Worm (Caenorhabditis elegans) whole organism, L2 larva: ENCODE measurements around the gene kqt-1.

Source experiments
- F13H6.1 ChIP-seq: sonication (generic microtip); optimal IDR thresholded peaks from 2 replicates; lab custom pipeline; 2016; ENCODE audit warnings: missing genetic modification characterization, missing compliant biosample characterization
- R02D3.7 ChIP-seq: fragments of 150-350 bp; optimal IDR thresholded peaks from 2 replicates; lab custom pipeline; 2014; ENCODE audit warnings: missing biosample characterization, missing genetic modification characterization
- Y55F3AM.14 ChIP-seq: fragments of 200-800 bp; sonication (Bioruptor generic); optimal IDR thresholded peaks from 2 replicates; lab custom pipeline; 2018; ENCODE audit warnings: mild to moderate bottlenecking, missing genetic modification characterization, missing compliant biosample characterization
- ZK546.5 ChIP-seq: sonication (generic microtip); optimal IDR thresholded peaks from 2 replicates; lab custom pipeline; 2017; ENCODE audit warnings: missing biosample characterization, missing genetic modification characterization
- alr-1 ChIP-seq: fragments of 150-350 bp; optimal IDR thresholded peaks from 2 replicates; lab custom pipeline; 2014; ENCODE audit warnings: missing biosample characterization, missing genetic modification characterization
- aly-2 ChIP-seq: fragments of 150-350 bp; optimal IDR thresholded peaks from 2 replicates; lab custom pipeline; 2014; ENCODE audit warnings: missing biosample characterization, missing genetic modification characterization
- ama-1 ChIP-seq: fragments of 150-350 bp; optimal IDR thresholded peaks from 2 replicates; lab custom pipeline; 2018; ENCODE audit warnings: inconsistent platforms
- blmp-1 ChIP-seq: sonication (generic microtip); optimal IDR thresholded peaks from 2 replicates; lab custom pipeline; 2017; ENCODE audit warnings: missing genetic modification characterization, mild to moderate bottlenecking, missing compliant biosample characterization, antibody characterized with exemption, moderate library complexity; ENCODE audit not compliant: insufficient read depth
- ceh-82 ChIP-seq: fragments of 150-350 bp; optimal IDR thresholded peaks from 2 replicates; lab custom pipeline; 2014; ENCODE audit warnings: missing biosample characterization, missing genetic modification characterization
- crh-2 ChIP-seq: sonication (generic microtip); optimal IDR thresholded peaks from 2 replicates; lab custom pipeline; 2017; ENCODE audit warnings: missing biosample characterization, missing genetic modification characterization
- dmd-4 ChIP-seq: sonication (generic microtip); optimal IDR thresholded peaks from 2 replicates; lab custom pipeline; 2017; ENCODE audit warnings: missing biosample characterization, missing genetic modification characterization
- egl-27 ChIP-seq: sonication (generic microtip); optimal IDR thresholded peaks from 3 replicates; lab custom pipeline; 2017; ENCODE audit warnings: missing biosample characterization, missing genetic modification reagents, missing genetic modification characterization
- elt-3 ChIP-seq: sonication (generic microtip); optimal IDR thresholded peaks from 2 replicates; lab custom pipeline; 2017; ENCODE audit warnings: missing biosample characterization, missing genetic modification characterization
- fos-1 ChIP-seq: fragments of 150-350 bp; optimal IDR thresholded peaks from 2 replicates; lab custom pipeline; 2014; ENCODE audit warnings: missing biosample characterization, missing genetic modification characterization
- gmeb-1 ChIP-seq: fragments of 150-350 bp; optimal IDR thresholded peaks from 2 replicates; lab custom pipeline; 2014; ENCODE audit warnings: missing biosample characterization, missing genetic modification characterization
- lin-39 ChIP-seq: fragments of 150-350 bp; optimal IDR thresholded peaks from 2 replicates; lab custom pipeline; 2014; ENCODE audit warnings: missing biosample characterization, missing genetic modification reagents, missing genetic modification characterization
- lsy-2 ChIP-seq, 2 experiments: fragments of 150-350 bp in 1 of 2; sonication (generic microtip) in 1 of 2; optimal IDR thresholded peaks; 2 replicates each; lab custom pipeline; 2014 to 2017; ENCODE audit warnings: missing biosample characterization in 2 of 2, missing genetic modification characterization in 2 of 2
- mab-5 ChIP-seq: fragments of 150-350 bp; optimal IDR thresholded peaks from 2 replicates; lab custom pipeline; 2014; ENCODE audit warnings: missing biosample characterization, missing genetic modification characterization
- mbf-1 ChIP-seq: sonication (generic microtip); optimal IDR thresholded peaks from 2 replicates; lab custom pipeline; 2017; ENCODE audit warnings: missing biosample characterization, missing genetic modification characterization
- mdl-1 ChIP-seq, 2 experiments: fragments of 150-350 bp in 1 of 2; sonication (generic microtip) in 1 of 2; optimal IDR thresholded peaks; 2 replicates each; lab custom pipeline; 2017; ENCODE audit warnings: missing biosample characterization in 2 of 2, missing genetic modification characterization in 2 of 2
- nhr-11 ChIP-seq: fragments of 150-350 bp; optimal IDR thresholded peaks from 2 replicates; lab custom pipeline; 2014; ENCODE audit warnings: missing biosample characterization, missing genetic modification characterization
- nhr-12 ChIP-seq: fragments of 150-350 bp; optimal IDR thresholded peaks from 2 replicates; lab custom pipeline; 2014; ENCODE audit warnings: missing biosample characterization, missing genetic modification characterization
- nhr-129 ChIP-seq: fragments of 150-350 bp; optimal IDR thresholded peaks from 2 replicates; lab custom pipeline; 2014; ENCODE audit warnings: missing biosample characterization, missing genetic modification characterization
- nhr-21 ChIP-seq: fragments of 150-350 bp; optimal IDR thresholded peaks from 2 replicates; lab custom pipeline; 2014; ENCODE audit warnings: missing biosample characterization, missing genetic modification characterization
- nhr-23 ChIP-seq: fragments of 150-350 bp; optimal IDR thresholded peaks from 2 replicates; lab custom pipeline; 2014; ENCODE audit warnings: missing biosample characterization, missing genetic modification reagents, missing genetic modification characterization
- nhr-237 ChIP-seq: fragments of 150-350 bp; optimal IDR thresholded peaks from 2 replicates; lab custom pipeline; 2014; ENCODE audit warnings: missing biosample characterization, missing genetic modification characterization
- nhr-25 ChIP-seq: fragments of 150-350 bp; sonication (generic microtip); optimal IDR thresholded peaks from 3 replicates; lab custom pipeline; 2014; ENCODE audit warnings: missing biosample characterization, missing genetic modification characterization
- nhr-6 ChIP-seq: fragments of 150-350 bp; optimal IDR thresholded peaks from 2 replicates; lab custom pipeline; 2014; ENCODE audit warnings: missing biosample characterization, missing genetic modification characterization
- nhr-77 ChIP-seq: fragments of 150-350 bp; optimal IDR thresholded peaks from 2 replicates; lab custom pipeline; 2014; ENCODE audit warnings: missing biosample characterization, missing genetic modification characterization
- sem-4 ChIP-seq: fragments of 150-350 bp; optimal IDR thresholded peaks from 2 replicates; lab custom pipeline; 2014; ENCODE audit warnings: missing biosample characterization, missing genetic modification reagents, missing genetic modification characterization
- sma-3 ChIP-seq: sonication (generic microtip); optimal IDR thresholded peaks from 2 replicates; lab custom pipeline; 2016; ENCODE audit warnings: missing genetic modification reagents, missing genetic modification characterization, missing compliant biosample characterization
- sma-9 ChIP-seq, 2 experiments: fragments of 150-350 bp in 1 of 2; sonication (generic microtip) in 1 of 2; optimal IDR thresholded peaks; 2 replicates each; lab custom pipeline; 2014 to 2016; ENCODE audit warnings: missing genetic modification characterization in 2 of 2, mild to moderate bottlenecking in 1 of 2, missing biosample characterization in 1 of 2, missing compliant biosample characterization in 1 of 2, missing genetic modification reagents in 1 of 2, moderate library complexity in 1 of 2
- snpc-4 ChIP-seq: fragments of 150-350 bp; optimal IDR thresholded peaks from 2 replicates; lab custom pipeline; 2014; ENCODE audit warnings: missing biosample characterization, missing genetic modification characterization
- unc-39 ChIP-seq: fragments of 150-350 bp; optimal IDR thresholded peaks from 2 replicates; lab custom pipeline; 2014; ENCODE audit warnings: missing biosample characterization, missing genetic modification characterization
- unc-55 ChIP-seq: fragments of 150-350 bp; sonication (generic microtip); optimal IDR thresholded peaks from 3 replicates; lab custom pipeline; 2014; ENCODE audit warnings: missing biosample characterization, missing genetic modification reagents, missing genetic modification characterization
- unc-62 ChIP-seq: fragments of 150-350 bp; optimal IDR thresholded peaks from 2 replicates; lab custom pipeline; 2014; ENCODE audit warnings: missing biosample characterization, missing genetic modification reagents, missing genetic modification characterization
- zag-1 ChIP-seq: fragments of 150-350 bp; optimal IDR thresholded peaks from 2 replicates; lab custom pipeline; 2014; ENCODE audit warnings: missing biosample characterization, missing genetic modification characterization
- ztf-1 ChIP-seq: fragments of 200-800 bp; sonication (Bioruptor generic); conservative IDR thresholded peaks from 2 replicates; pipeline ENCODE4 v1.3.6; 2022; ENCODE audit warnings: missing genetic modification characterization, missing compliant biosample characterization
- ztf-11 ChIP-seq: sonication (generic microtip); optimal IDR thresholded peaks from 2 replicates; lab custom pipeline; 2017; ENCODE audit warnings: missing biosample characterization, missing genetic modification characterization
- ztf-4 ChIP-seq: fragments of 150-350 bp; optimal IDR thresholded peaks from 2 replicates; lab custom pipeline; 2014; ENCODE audit warnings: missing biosample characterization, missing genetic modification characterization

The kqt-1 gene

DNA sequence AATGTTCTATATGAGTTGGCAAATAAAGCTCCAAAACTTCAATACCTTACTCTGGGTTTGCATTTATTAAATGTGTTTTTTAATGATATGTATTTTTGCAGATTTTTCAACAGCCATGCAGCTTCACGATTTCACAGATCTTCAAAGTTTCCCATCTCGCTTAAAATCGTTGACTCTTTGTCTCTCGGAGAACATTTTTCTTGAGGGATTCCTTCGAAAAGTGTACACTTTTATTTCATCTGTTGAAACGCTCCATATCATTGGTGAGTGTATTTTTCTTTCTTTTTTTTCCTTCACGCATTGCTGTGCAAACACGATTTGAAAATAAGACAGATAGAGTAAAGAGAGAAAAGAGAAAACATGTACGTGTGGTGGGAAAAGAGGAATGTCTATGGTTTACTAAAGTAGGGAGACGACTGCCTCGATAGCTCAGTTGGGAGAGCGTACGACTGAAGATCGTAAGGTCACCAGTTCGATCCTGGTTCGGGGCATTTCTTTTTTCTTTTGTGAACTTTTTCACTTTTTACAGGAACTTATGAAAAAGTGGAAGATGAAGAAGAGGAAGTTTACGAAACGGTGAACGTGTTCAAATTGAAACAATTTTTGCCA is 25.5 kb upstream of the kqt-1 start (continued):
- TF ChIP-seq unc-55 (GFP tag; lab: Kevin White, UChicago) = peak; percentile 81
- TF ChIP-seq blmp-1 (tag; lab: Kevin White, UChicago) = no peak

- TF ChIP-seq sma-9 (GFP tag; optimal IDR thresholded peaks at IDR 0.05; lab: Kevin White, UChicago) = peak; percentile 6
- TF ChIP-seq sma-9 (tag; optimal IDR thresholded peaks at IDR 0.05; lab: Kevin White, UChicago) = no peak
- peak in 1 of 2 experiments; percentile 16 for TF ChIP-seq lsy-2 (tag; optimal IDR thresholded peaks at IDR 0.05; lab: Kevin White, UChicago)
- TF ChIP-seq nhr-129 (tag; lab: Kevin White, UChicago) = peak; percentile 55
- no peak for TF ChIP-seq unc-39 (tag; lab: Kevin White, UChicago)
Measured at ce11 chrX:6597089-6597488, 21.7 kb upstream of the kqt-1 start, which contains the start of gene ttr-6. TSS of gene ttr-6 (minus strand) at chrX:6597121.

DNA sequence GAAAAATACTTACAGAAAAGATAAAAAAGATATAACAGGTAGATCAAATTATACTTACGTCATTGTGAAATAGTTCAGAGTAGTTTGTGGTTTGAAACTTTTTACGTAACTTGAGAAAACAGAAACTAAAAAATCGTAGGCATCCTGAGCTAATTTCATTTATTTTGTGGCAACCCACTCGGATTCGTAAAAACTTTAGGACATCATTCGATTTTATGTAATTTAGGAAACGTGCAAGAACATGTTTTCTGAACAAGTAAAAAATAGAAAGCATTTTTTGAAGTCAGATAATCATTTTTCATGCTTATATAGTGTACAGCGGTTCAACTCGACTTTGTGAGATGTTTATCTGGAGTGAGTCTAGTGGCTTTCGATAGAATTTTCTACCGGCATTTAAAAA is 20.1 kb upstream of the kqt-1 start, which contains the start of gene hic-1:
Gene hic-1 (minus strand): TSS at position 101 of the 400 bp plus-strand sequence.
- TF ChIP-seq lin-39 (no peak), nhr-23 (tag; lab: Kevin White, UChicago) (no peak), nhr-12 (no peak), sma-9 (GFP tag; optimal IDR thresholded peaks at IDR 0.05; lab: Kevin White, UChicago) (no peak), sma-9 (tag; optimal IDR thresholded peaks at IDR 0.05; lab: Kevin White, UChicago) (no peak), alr-1 (no peak), mbf-1 (tag; lab: Kevin White, UChicago) (no peak), elt-3 (tag; lab: Kevin White, UChicago) (no peak), mdl-1 (tag; optimal IDR thresholded peaks at IDR 0.05; lab: Kevin White, UChicago) (no peak), nhr-21 (tag; lab: Kevin White, UChicago) (no peak), dmd-4 (no peak), unc-55 (GFP tag; lab: Kevin White, UChicago) (no peak), ama-1 (lab: Kevin White, UChicago) (no peak), nhr-25 (tag; lab: Kevin White, UChicago) (no peak)

- TF ChIP-seq aly-2 (tag; lab: Kevin White, UChicago) (no peak), ztf-11 (tag; lab: Kevin White, UChicago) (no peak), ztf-1 (no peak), mdl-1 (tag; optimal IDR thresholded peaks at IDR 0.05; lab: Kevin White, UChicago) (no peak), R02D3.7 (tag; lab: Kevin White, UChicago) (no peak), nhr-11 (tag; lab: Kevin White, UChicago) (no peak), elt-3 (tag; lab: Kevin White, UChicago) (no peak), snpc-4 (tag; lab: Kevin White, UChicago) (no peak), nhr-6 (no peak), F13H6.1 (no peak), Y55F3AM.14 (GFP tag; lab: Kevin White, UChicago) (no peak), unc-55 (GFP tag; lab: Kevin White, UChicago) (no peak), fos-1 (tag; lab: Kevin White, UChicago) (no peak), nhr-237 (tag; lab: Kevin White, UChicago) (no peak), nhr-25 (tag; lab: Kevin White, UChicago) (no peak), crh-2 (tag; lab: Kevin White, UChicago) (no peak), lin-39 (no peak), nhr-12 (no peak), mbf-1 (tag; lab: Kevin White, UChicago) (no peak), nhr-23 (tag; lab: Kevin White, UChicago) (no peak)
Measured at ce11 chrX:6601967-6602366, 16.8 kb upstream of the kqt-1 start.

DNA sequence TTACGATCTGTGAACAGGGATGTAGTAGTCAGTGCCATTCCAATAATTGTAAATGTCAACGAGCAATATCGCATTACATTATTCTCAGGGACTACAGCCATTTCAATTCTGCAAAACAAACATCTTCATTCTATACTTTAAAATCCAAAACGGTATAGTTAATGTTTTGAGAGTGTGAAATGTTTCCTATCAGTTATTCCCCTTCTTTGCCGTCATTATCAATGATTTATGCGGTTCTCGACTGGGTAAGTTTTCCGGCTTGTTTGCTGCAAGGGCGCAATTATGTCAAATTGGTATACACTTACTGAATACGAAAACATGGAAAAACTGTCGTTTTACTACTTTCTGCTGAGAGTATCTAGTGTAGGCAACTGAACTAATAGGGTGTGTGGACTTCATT is 15.7 kb upstream of the kqt-1 start, which contains the start of gene F23G4.1:
Gene F23G4.1 (minus strand): TSS at position 101 of the 400 bp plus-strand sequence.
- TF ChIP-seq egl-27 (tag; lab: Kevin White, UChicago) = no peak

ce11 chrX:6606991-6607390 is 11.8 kb upstream of the kqt-1 start, which contains the start of gene cpr-6:
TSS of gene cpr-6 (plus strand) at chrX:6607207.
- TF ChIP-seq elt-3 (tag; lab: Kevin White, UChicago) = no peak
- TF ChIP-seq ceh-82 = no peak
- no peak for TF ChIP-seq nhr-6
- no peak for TF ChIP-seq sem-4 (tag; lab: Kevin White, UChicago)
- TF ChIP-seq sma-3 (GFP tag; lab: Kevin White, UChicago) = no peak
- TF ChIP-seq nhr-12 = no peak
- TF ChIP-seq unc-39 (tag; lab: Kevin White, UChicago) = no peak
- peak; percentile 8 for TF ChIP-seq gmeb-1 (tag; lab: Kevin White, UChicago)
- TF ChIP-seq F13H6.1 = peak; percentile 61
- no peak for TF ChIP-seq ama-1 (lab: Kevin White, UChicago)
- no peak for TF ChIP-seq ztf-4
- TF ChIP-seq ztf-11 (tag; lab: Kevin White, UChicago) = no peak
- TF ChIP-seq unc-62 = no peak
- no peak for TF ChIP-seq nhr-21 (tag; lab: Kevin White, UChicago)
- TF ChIP-seq mab-5 (tag; lab: Kevin White, UChicago) = no peak
- TF ChIP-seq zag-1 (tag; lab: Kevin White, UChicago) = no peak
- TF ChIP-seq fos-1 (tag; lab: Kevin White, UChicago) = peak; percentile 49
- no peak for TF ChIP-seq snpc-4 (tag; lab: Kevin White, UChicago)
- TF ChIP-seq ZK546.5 (tag; lab: Kevin White, UChicago) = no peak
- TF ChIP-seq crh-2 (tag; lab: Kevin White, UChicago) = peak; percentile 10
- no peak for TF ChIP-seq ztf-1
- no peak for TF ChIP-seq nhr-77 (tag; lab: Kevin White, UChicago)
- no peak for TF ChIP-seq alr-1
- no peak for TF ChIP-seq lsy-2 (tag; optimal IDR thresholded peaks at IDR 0.05; lab: Kevin White, UChicago)
